Fruit fly (Drosophila melanogaster): ENCODE data around the gene strat.

The strat gene

dm6 chr2L:8292159-8292887 lies 27.8 kb upstream of the strat start (continued):
- TF ChIP-seq CrebB (tag; optimal IDR thresholded peaks at IDR 0.05), result peak; percentile 95
- TF ChIP-seq mld (GFP tag; IDR thresholded peaks at IDR 0.05; ENCODE audit: partially characterized antibody), result no peak
- TF ChIP-seq Kr (GFP tag; optimal IDR thresholded peaks at IDR 0.05), result no peak
- peak; percentile 97 for TF ChIP-seq gem (tag; optimal IDR thresholded peaks at IDR 0.05)
- TF ChIP-seq stc (GFP tag; IDR thresholded peaks at IDR 0.05), result peak; percentile 98
- peak; percentile 90 for TF ChIP-seq CG7357 (GFP tag; IDR thresholded peaks at IDR 0.05)
- TF ChIP-seq Rx (GFP tag; IDR thresholded peaks at IDR 0.05), result peak; percentile 91
- TF ChIP-seq Scr (GFP tag; IDR thresholded peaks at IDR 0.05; ENCODE audit: partially characterized antibody), result no peak
- peak; percentile 94 for TF ChIP-seq CG18476 (GFP tag; optimal IDR thresholded peaks at IDR 0.05)
- TF ChIP-seq CG6813 (GFP tag; optimal IDR thresholded peaks at IDR 0.05), result peak; percentile 94
- peak; percentile 81 for TF ChIP-seq CG17802 (tag; optimal IDR thresholded peaks at IDR 0.05)
- TF ChIP-seq so (GFP tag; IDR thresholded peaks at IDR 0.05), result peak; percentile 98
- TF ChIP-seq Sry-δ (GFP tag; optimal IDR thresholded peaks at IDR 0.05), result peak; percentile 48
- no peak for TF ChIP-seq pita (GFP tag; optimal IDR thresholded peaks at IDR 0.05)
- TF ChIP-seq ssp (GFP tag; IDR thresholded peaks at IDR 0.05), result peak; percentile 90
- peak; percentile 93 for TF ChIP-seq sug (tag; optimal IDR thresholded peaks at IDR 0.05)
- TF ChIP-seq fru (optimal IDR thresholded peaks at IDR 0.05), result no peak
- TF ChIP-seq sim (GFP tag; IDR thresholded peaks at IDR 0.05), result peak; percentile 97
- peak; percentile 96 for TF ChIP-seq Fer3 (tag; optimal IDR thresholded peaks at IDR 0.05)
- TF ChIP-seq Side (GFP tag; optimal IDR thresholded peaks at IDR 0.05), result peak; percentile 95
- peak; percentile 92 for TF ChIP-seq zfh2 (GFP tag; optimal IDR thresholded peaks at IDR 0.05)
- TF ChIP-seq CG11398 (GFP tag; optimal IDR thresholded peaks at IDR 0.05), result peak; percentile 91
- TF ChIP-seq HLHmδ (GFP tag; optimal IDR thresholded peaks at IDR 0.05), result no peak
- peak; percentile 93 for TF ChIP-seq CG12104 (GFP tag; optimal IDR thresholded peaks at IDR 0.05)
- peak; percentile 97 for TF ChIP-seq CG8924 (tag; optimal IDR thresholded peaks at IDR 0.05)
- peak; percentile 78 for TF ChIP-seq CG3163 (GFP tag; optimal IDR thresholded peaks at IDR 0.05)
- TF ChIP-seq CG2199 (GFP tag; IDR thresholded peaks at IDR 0.05), result peak; percentile 98
- peak; percentile 99 for TF ChIP-seq ci (GFP tag; IDR thresholded peaks at IDR 0.05)
- peak; percentile 97 for TF ChIP-seq CG12659 (GFP tag; optimal IDR thresholded peaks at IDR 0.05)
- peak; percentile 90 for TF ChIP-seq pho (GFP tag; optimal IDR thresholded peaks at IDR 0.05)
- TF ChIP-seq Tbp (GFP tag; optimal IDR thresholded peaks at IDR 0.05), result no peak
- peak; percentile 95 for TF ChIP-seq HHEX (GFP tag; optimal IDR thresholded peaks at IDR 0.05)
- TF ChIP-seq CG4360 (GFP tag; IDR thresholded peaks at IDR 0.05), result peak; percentile 82
- TF ChIP-seq NFAT (GFP tag; IDR thresholded peaks at IDR 0.05), result peak; percentile 94
- peak; percentile 16 for TF ChIP-seq Neu2 (GFP tag; optimal IDR thresholded peaks at IDR 0.05; ENCODE audit: borderline replicate concordance)
- TF ChIP-seq gsb-n (tag; optimal IDR thresholded peaks at IDR 0.05), result peak; percentile 98
- peak; percentile 93 for TF ChIP-seq CG1647 (GFP tag; optimal IDR thresholded peaks at IDR 0.05)
- peak; percentile 91 for TF ChIP-seq fd64A (GFP tag; optimal IDR thresholded peaks at IDR 0.05)
- peak; percentile 98 for TF ChIP-seq CG14014 (GFP tag; IDR thresholded peaks at IDR 0.05)
- peak; percentile 98 for TF ChIP-seq chm (GFP tag; IDR thresholded peaks at IDR 0.05)
- peak; percentile 91 for TF ChIP-seq CG10431 (GFP tag; optimal IDR thresholded peaks at IDR 0.05)
- peak; percentile 91 for TF ChIP-seq CG17568 (GFP tag; optimal IDR thresholded peaks at IDR 0.05)
- TF ChIP-seq eyg (GFP tag; optimal IDR thresholded peaks at IDR 0.05), result peak; percentile 85
- TF ChIP-seq CG6683 (GFP tag; optimal IDR thresholded peaks at IDR 0.05), result peak; percentile 91
- peak; percentile 91 for TF ChIP-seq CG6765 (GFP tag; optimal IDR thresholded peaks at IDR 0.05)
- TF ChIP-seq Dip3 (GFP tag; optimal IDR thresholded peaks at IDR 0.05), result peak; percentile 92
- TF ChIP-seq run (tag; optimal IDR thresholded peaks at IDR 0.05), result peak; percentile 95
- TF ChIP-seq ttk (GFP tag; IDR thresholded peaks at IDR 0.05), result peak; percentile 95
- TF ChIP-seq CG31388 (GFP tag; optimal IDR thresholded peaks at IDR 0.05), result peak; percentile 76
- peak; percentile 97 for TF ChIP-seq wdn (GFP tag; IDR thresholded peaks at IDR 0.05)

Measured in whole organism, embryonic.